Worm (Caenorhabditis elegans) whole organism, L2 larva: Measurements from ENCODE around the gene BE0003N10.1.

Experiments
- C34F6.9 ChIP-seq: fragments of 150-350 bp; optimal IDR thresholded peaks from 2 replicates; lab custom pipeline; 2014; ENCODE audit warnings: missing biosample characterization, missing genetic modification characterization
- F13H6.1 ChIP-seq: sonication (generic microtip); optimal IDR thresholded peaks from 2 replicates; lab custom pipeline; 2016; ENCODE audit warnings: missing genetic modification characterization, missing compliant biosample characterization
- R02D3.7 ChIP-seq: fragments of 150-350 bp; optimal IDR thresholded peaks from 2 replicates; lab custom pipeline; 2014; ENCODE audit warnings: missing biosample characterization, missing genetic modification characterization
- Y55F3AM.14 ChIP-seq: fragments of 200-800 bp; sonication (Bioruptor generic); optimal IDR thresholded peaks from 2 replicates; lab custom pipeline; 2018; ENCODE audit warnings: mild to moderate bottlenecking, missing genetic modification characterization, missing compliant biosample characterization
- ZK546.5 ChIP-seq: sonication (generic microtip); optimal IDR thresholded peaks from 2 replicates; lab custom pipeline; 2017; ENCODE audit warnings: missing biosample characterization, missing genetic modification characterization
- alr-1 ChIP-seq: fragments of 150-350 bp; optimal IDR thresholded peaks from 2 replicates; lab custom pipeline; 2014; ENCODE audit warnings: missing biosample characterization, missing genetic modification characterization
- blmp-1 ChIP-seq: sonication (generic microtip); optimal IDR thresholded peaks from 2 replicates; lab custom pipeline; 2017; ENCODE audit warnings: missing genetic modification characterization, mild to moderate bottlenecking, missing compliant biosample characterization, antibody characterized with exemption, moderate library complexity; ENCODE audit not compliant: insufficient read depth
- ceh-82 ChIP-seq: fragments of 150-350 bp; optimal IDR thresholded peaks from 2 replicates; lab custom pipeline; 2014; ENCODE audit warnings: missing biosample characterization, missing genetic modification characterization
- crh-2 ChIP-seq: sonication (generic microtip); optimal IDR thresholded peaks from 2 replicates; lab custom pipeline; 2017; ENCODE audit warnings: missing biosample characterization, missing genetic modification characterization
- dmd-4 ChIP-seq: sonication (generic microtip); optimal IDR thresholded peaks from 2 replicates; lab custom pipeline; 2017; ENCODE audit warnings: missing biosample characterization, missing genetic modification characterization
- elt-1 ChIP-seq: fragments of 150-350 bp; optimal IDR thresholded peaks from 2 replicates; lab custom pipeline; 2014; ENCODE audit warnings: missing biosample characterization, missing genetic modification characterization
- elt-3 ChIP-seq: sonication (generic microtip); optimal IDR thresholded peaks from 2 replicates; lab custom pipeline; 2017; ENCODE audit warnings: missing biosample characterization, missing genetic modification characterization
- fos-1 ChIP-seq: fragments of 150-350 bp; optimal IDR thresholded peaks from 2 replicates; lab custom pipeline; 2014; ENCODE audit warnings: missing biosample characterization, missing genetic modification characterization
- gmeb-1 ChIP-seq: fragments of 150-350 bp; optimal IDR thresholded peaks from 2 replicates; lab custom pipeline; 2014; ENCODE audit warnings: missing biosample characterization, missing genetic modification characterization
- lin-13 ChIP-seq: fragments of 150-350 bp; optimal IDR thresholded peaks from 2 replicates; lab custom pipeline; 2014; ENCODE audit warnings: missing biosample characterization, missing genetic modification reagents, missing genetic modification characterization
- lin-39 ChIP-seq: fragments of 150-350 bp; optimal IDR thresholded peaks from 2 replicates; lab custom pipeline; 2014; ENCODE audit warnings: missing biosample characterization, missing genetic modification reagents, missing genetic modification characterization
- lsy-2 ChIP-seq, 2 experiments: fragments of 150-350 bp in 1 of 2; sonication (generic microtip) in 1 of 2; optimal IDR thresholded peaks; 2 replicates each; lab custom pipeline; 2014 to 2017; ENCODE audit warnings: missing biosample characterization in 2 of 2, missing genetic modification characterization in 2 of 2
- mab-5 ChIP-seq: fragments of 150-350 bp; optimal IDR thresholded peaks from 2 replicates; lab custom pipeline; 2014; ENCODE audit warnings: missing biosample characterization, missing genetic modification characterization
- mbf-1 ChIP-seq: sonication (generic microtip); optimal IDR thresholded peaks from 2 replicates; lab custom pipeline; 2017; ENCODE audit warnings: missing biosample characterization, missing genetic modification characterization
- mdl-1 ChIP-seq, 2 experiments: fragments of 150-350 bp in 1 of 2; sonication (generic microtip) in 1 of 2; optimal IDR thresholded peaks; 2 replicates each; lab custom pipeline; 2017; ENCODE audit warnings: missing biosample characterization in 2 of 2, missing genetic modification characterization in 2 of 2
- nhr-10 ChIP-seq: sonication (generic microtip); optimal IDR thresholded peaks from 2 replicates; lab custom pipeline; 2017; ENCODE audit warnings: missing biosample characterization, missing genetic modification characterization
- nhr-11 ChIP-seq: fragments of 150-350 bp; optimal IDR thresholded peaks from 2 replicates; lab custom pipeline; 2014; ENCODE audit warnings: missing biosample characterization, missing genetic modification characterization
- nhr-12 ChIP-seq: fragments of 150-350 bp; optimal IDR thresholded peaks from 2 replicates; lab custom pipeline; 2014; ENCODE audit warnings: missing biosample characterization, missing genetic modification characterization
- nhr-129 ChIP-seq: fragments of 150-350 bp; optimal IDR thresholded peaks from 2 replicates; lab custom pipeline; 2014; ENCODE audit warnings: missing biosample characterization, missing genetic modification characterization
- nhr-21 ChIP-seq: fragments of 150-350 bp; optimal IDR thresholded peaks from 2 replicates; lab custom pipeline; 2014; ENCODE audit warnings: missing biosample characterization, missing genetic modification characterization
- nhr-237 ChIP-seq: fragments of 150-350 bp; optimal IDR thresholded peaks from 2 replicates; lab custom pipeline; 2014; ENCODE audit warnings: missing biosample characterization, missing genetic modification characterization
- nhr-25 ChIP-seq: fragments of 150-350 bp; sonication (generic microtip); optimal IDR thresholded peaks from 3 replicates; lab custom pipeline; 2014; ENCODE audit warnings: missing biosample characterization, missing genetic modification characterization
- nhr-77 ChIP-seq: fragments of 150-350 bp; optimal IDR thresholded peaks from 2 replicates; lab custom pipeline; 2014; ENCODE audit warnings: missing biosample characterization, missing genetic modification characterization
- peb-1 ChIP-seq: fragments of 150-350 bp; optimal IDR thresholded peaks from 2 replicates; lab custom pipeline; 2014; ENCODE audit warnings: missing biosample characterization, missing genetic modification characterization
- skn-1 ChIP-seq: sonication (generic microtip); optimal IDR thresholded peaks from 2 replicates; lab custom pipeline; 2017; ENCODE audit warnings: missing biosample characterization, missing genetic modification characterization
- sma-3 ChIP-seq: sonication (generic microtip); optimal IDR thresholded peaks from 2 replicates; lab custom pipeline; 2016; ENCODE audit warnings: missing genetic modification reagents, missing genetic modification characterization, missing compliant biosample characterization
- sma-9 ChIP-seq, 2 experiments: fragments of 150-350 bp in 1 of 2; sonication (generic microtip) in 1 of 2; optimal IDR thresholded peaks; 2 replicates each; lab custom pipeline; 2014 to 2016; ENCODE audit warnings: missing genetic modification characterization in 2 of 2, mild to moderate bottlenecking in 1 of 2, missing biosample characterization in 1 of 2, missing compliant biosample characterization in 1 of 2, missing genetic modification reagents in 1 of 2, moderate library complexity in 1 of 2
- snpc-4 ChIP-seq: fragments of 150-350 bp; optimal IDR thresholded peaks from 2 replicates; lab custom pipeline; 2014; ENCODE audit warnings: missing biosample characterization, missing genetic modification characterization
- unc-39 ChIP-seq: fragments of 150-350 bp; optimal IDR thresholded peaks from 2 replicates; lab custom pipeline; 2014; ENCODE audit warnings: missing biosample characterization, missing genetic modification characterization
- unc-55 ChIP-seq: fragments of 150-350 bp; sonication (generic microtip); optimal IDR thresholded peaks from 3 replicates; lab custom pipeline; 2014; ENCODE audit warnings: missing biosample characterization, missing genetic modification reagents, missing genetic modification characterization
- unc-62 ChIP-seq: fragments of 150-350 bp; optimal IDR thresholded peaks from 2 replicates; lab custom pipeline; 2014; ENCODE audit warnings: missing biosample characterization, missing genetic modification reagents, missing genetic modification characterization
- zag-1 ChIP-seq: fragments of 150-350 bp; optimal IDR thresholded peaks from 2 replicates; lab custom pipeline; 2014; ENCODE audit warnings: missing biosample characterization, missing genetic modification characterization
- ztf-11 ChIP-seq: sonication (generic microtip); optimal IDR thresholded peaks from 2 replicates; lab custom pipeline; 2017; ENCODE audit warnings: missing biosample characterization, missing genetic modification characterization
- ztf-4 ChIP-seq: fragments of 150-350 bp; optimal IDR thresholded peaks from 2 replicates; lab custom pipeline; 2014; ENCODE audit warnings: missing biosample characterization, missing genetic modification characterization

Gene BE0003N10.1

ce11 chrIII:1040059-1040458, 2.8 kb downstream of the BE0003N10.1 start:
- TF ChIP-seq ZK546.5 (no peak), C34F6.9 (tag; lab: Kevin White, UChicago) (no peak), ztf-11 (tag; lab: Kevin White, UChicago) (no peak), R02D3.7 (tag; lab: Kevin White, UChicago) (no peak), nhr-11 (tag; lab: Kevin White, UChicago) (no peak), nhr-77 (tag; lab: Kevin White, UChicago) (no peak), mdl-1 (tag; optimal IDR thresholded peaks at IDR 0.05; lab: Kevin White, UChicago) (no peak), mbf-1 (no peak), zag-1 (no peak), blmp-1 (no peak), gmeb-1 (tag; lab: Kevin White, UChicago) (no peak), mab-5 (no peak)

DNA sequence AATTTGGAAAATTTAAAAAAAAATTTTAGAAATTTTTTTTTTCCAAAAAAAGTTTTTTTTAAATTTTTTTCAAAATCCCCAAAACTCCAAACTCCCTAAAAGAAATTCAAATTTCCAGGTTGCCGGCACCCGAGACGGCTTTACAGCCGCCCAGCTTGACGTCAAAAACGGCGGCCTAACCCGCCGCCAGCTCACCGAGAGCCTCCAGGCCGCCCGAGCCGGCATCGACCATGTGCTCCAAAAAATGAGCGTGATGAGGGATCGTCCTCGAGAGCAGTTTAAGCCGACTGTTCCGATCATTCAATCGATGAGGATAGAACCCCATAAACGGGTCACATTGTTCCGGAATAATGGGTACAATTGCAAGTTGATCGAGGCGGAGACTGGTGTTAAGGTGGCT, 6.5 kb downstream of the BE0003N10.1 start:
- no peak for TF ChIP-seq nhr-11 (tag; lab: Kevin White, UChicago)
- no peak for TF ChIP-seq zag-1
- no peak for TF ChIP-seq lin-13 (GFP tag; lab: Kevin White, UChicago)
- TF ChIP-seq nhr-129 (tag; lab: Kevin White, UChicago): no peak
- no peak for TF ChIP-seq sma-9 (GFP tag; optimal IDR thresholded peaks at IDR 0.05; lab: Kevin White, UChicago)
- TF ChIP-seq sma-9 (tag; optimal IDR thresholded peaks at IDR 0.05; lab: Kevin White, UChicago): no peak
- TF ChIP-seq snpc-4 (tag; lab: Kevin White, UChicago): no peak
- TF ChIP-seq F13H6.1 (tag; lab: Kevin White, UChicago): no peak
- TF ChIP-seq ztf-4 (tag; lab: Kevin White, UChicago): no peak
- no peak for TF ChIP-seq sma-3 (GFP tag; lab: Kevin White, UChicago)
- no peak for TF ChIP-seq elt-1 (tag; lab: Kevin White, UChicago)
- no peak for TF ChIP-seq mbf-1
- TF ChIP-seq Y55F3AM.14 (GFP tag; lab: Kevin White, UChicago): no peak
- TF ChIP-seq crh-2 (tag; lab: Kevin White, UChicago): no peak
- TF ChIP-seq dmd-4 (tag; lab: Kevin White, UChicago): no peak

ce11 chrIII:1051877-1052276, 14.6 kb downstream of the BE0003N10.1 start:
- TF ChIP-seq nhr-129 (tag; lab: Kevin White, UChicago) (no peak), nhr-21 (tag; lab: Kevin White, UChicago) (no peak), ceh-82 (tag; lab: Kevin White, UChicago) (no peak), sma-3 (GFP tag; lab: Kevin White, UChicago) (no peak), crh-2 (tag; lab: Kevin White, UChicago) (no peak), fos-1 (tag; lab: Kevin White, UChicago) (no peak), snpc-4 (tag; lab: Kevin White, UChicago) (no peak), elt-1 (tag; lab: Kevin White, UChicago) (no peak), nhr-10 (no peak), skn-1 (tag; lab: Kevin White, UChicago) (no peak), nhr-11 (tag; lab: Kevin White, UChicago) (no peak), C34F6.9 (tag; lab: Kevin White, UChicago) (no peak), peb-1 (tag; lab: Kevin White, UChicago) (no peak), nhr-12 (tag; lab: Kevin White, UChicago) (no peak), nhr-77 (tag; lab: Kevin White, UChicago) (no peak), Y55F3AM.14 (GFP tag; lab: Kevin White, UChicago) (no peak), elt-3 (no peak), alr-1 (tag; lab: Kevin White, UChicago) (no peak), ZK546.5 (no peak)

DNA sequence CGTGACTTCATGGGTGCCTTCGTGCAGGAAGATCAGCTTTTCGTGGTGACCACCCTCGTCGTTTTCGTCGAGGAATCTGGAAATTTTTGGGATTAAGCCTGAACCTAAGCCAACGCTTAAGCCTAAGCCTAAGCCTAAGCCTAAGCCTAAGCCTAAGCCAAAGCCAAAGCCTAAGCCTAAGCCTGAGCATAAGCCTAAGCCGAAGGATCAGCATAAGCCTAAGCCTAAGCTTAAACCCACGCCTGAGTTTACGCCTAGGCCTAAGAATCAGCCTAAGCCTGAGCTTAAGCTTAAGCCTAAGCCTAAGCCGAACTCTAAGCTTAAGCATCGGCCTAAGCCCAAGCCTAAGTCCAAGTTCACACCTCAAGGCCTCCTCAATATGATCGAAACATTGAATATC, 15.0 kb downstream of the BE0003N10.1 start:
- TF ChIP-seq lin-39 (tag; lab: Kevin White, UChicago) (no peak), C34F6.9 (tag; lab: Kevin White, UChicago) (no peak), sma-9 (GFP tag; optimal IDR thresholded peaks at IDR 0.05; lab: Kevin White, UChicago) (no peak), sma-9 (tag; optimal IDR thresholded peaks at IDR 0.05; lab: Kevin White, UChicago) (no peak), unc-62 (GFP tag; lab: Kevin White, UChicago) (no peak), mab-5 (no peak), alr-1 (tag; lab: Kevin White, UChicago) (no peak), ceh-82 (tag; lab: Kevin White, UChicago) (no peak), nhr-237 (tag; lab: Kevin White, UChicago) (no peak), elt-3 (no peak), lsy-2 (tag; optimal IDR thresholded peaks at IDR 0.05; lab: Kevin White, UChicago) (no peak), Y55F3AM.14 (GFP tag; lab: Kevin White, UChicago) (no peak), peb-1 (tag; lab: Kevin White, UChicago) (no peak), nhr-25 (tag; lab: Kevin White, UChicago) (no peak), nhr-11 (tag; lab: Kevin White, UChicago) (no peak), unc-55 (GFP tag; lab: Kevin White, UChicago) (no peak), fos-1 (tag; lab: Kevin White, UChicago) (no peak), R02D3.7 (tag; lab: Kevin White, UChicago) (no peak), unc-39 (tag; lab: Kevin White, UChicago) (no peak), nhr-77 (tag; lab: Kevin White, UChicago) (no peak), skn-1 (tag; lab: Kevin White, UChicago) (no peak)
